Worm (Caenorhabditis elegans): Measurements from ENCODE around the gene F13B12.7.
A peak's percentile ranks its signal among the peaks of the same experiment; 100 is the strongest.

DNA sequence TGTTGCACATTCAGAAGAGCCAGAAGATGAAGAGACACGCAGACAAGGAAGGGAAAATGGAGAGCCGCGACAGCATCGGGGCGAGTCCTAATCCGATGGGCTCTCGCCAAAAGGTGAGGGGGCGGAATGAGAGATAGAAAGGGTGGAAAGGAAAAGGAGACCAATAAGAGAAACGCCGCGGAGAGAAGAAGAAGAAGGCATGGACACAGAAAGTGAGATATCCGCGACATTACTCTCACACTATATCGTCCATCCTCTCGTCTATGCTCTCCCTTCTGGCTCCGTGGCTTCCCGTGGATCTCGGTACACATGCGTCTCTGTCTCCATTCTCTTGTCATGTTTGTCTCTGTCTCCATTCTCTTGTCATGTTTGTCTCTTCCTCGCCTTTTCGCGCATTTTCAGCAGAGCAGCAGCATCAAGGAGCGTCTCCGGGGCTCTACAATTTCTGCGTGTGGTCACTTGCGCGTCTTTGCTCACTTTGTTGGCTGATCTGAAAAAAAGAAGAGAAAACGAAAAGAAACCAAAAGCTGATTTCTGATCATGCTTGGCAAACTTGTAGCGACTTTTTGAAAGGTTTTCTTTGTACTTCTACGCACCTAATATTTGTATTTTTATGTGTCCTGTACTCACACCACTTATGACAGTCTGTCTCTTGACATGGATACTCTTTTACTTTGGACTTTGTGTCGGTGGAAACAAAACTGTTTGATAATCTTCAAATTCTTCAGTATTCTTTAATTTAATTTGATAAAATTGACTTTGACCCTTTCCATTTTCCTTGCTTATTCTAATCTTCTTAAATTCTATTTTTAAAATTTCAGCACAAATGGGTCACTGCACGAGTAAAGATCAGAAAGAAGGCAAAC lies 40.2 kb upstream of the F13B12.7 start, which contains the start of gene gpa-7:
- TF ChIP-seq zag-1 (tag; optimal IDR thresholded peaks at IDR 0.05) (peak; percentile 85), fos-1 (tag; optimal IDR thresholded peaks at IDR 0.05) (peak; percentile 27), ztf-11 (tag; optimal IDR thresholded peaks at IDR 0.05) (no peak), unc-39 (tag; optimal IDR thresholded peaks at IDR 0.05) (no peak)
